Fruit fly (Drosophila melanogaster): ENCODE data around the gene betaNACtes1.

The betaNACtes1 gene

DNA sequence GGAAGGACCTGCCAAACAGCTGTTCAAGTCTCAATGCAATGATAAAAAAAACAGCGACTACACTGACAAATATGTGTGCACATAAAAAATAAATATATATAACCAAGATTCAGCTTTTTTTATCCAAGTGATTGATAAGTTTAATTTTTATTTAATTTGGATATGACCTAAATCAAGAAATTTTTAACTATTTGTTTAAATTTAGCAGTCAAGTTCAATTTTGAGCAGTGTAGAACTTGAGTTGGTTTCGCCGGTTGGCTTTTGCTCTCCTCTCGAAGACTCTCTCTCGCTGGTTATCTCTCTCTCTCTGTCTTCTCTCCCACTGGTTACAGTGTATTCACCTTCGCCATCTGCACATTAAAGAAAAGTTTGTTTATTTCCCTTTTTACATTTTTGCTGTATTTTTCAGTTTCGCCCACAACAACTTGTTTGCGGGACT, 45.6 kb upstream of the betaNACtes1 start (continued):
- TF ChIP-seq fd3F (GFP tag; optimal IDR thresholded peaks at IDR 0.05) = peak; percentile 81
- TF ChIP-seq CG4424 (GFP tag; optimal IDR thresholded peaks at IDR 0.05) = peak; percentile 91
- TF ChIP-seq dimm (GFP tag; IDR thresholded peaks at IDR 0.05) = peak; percentile 60; the same call in 1 of the 2 replicates
- peak; percentile 79 for TF ChIP-seq CG14050 (GFP tag; IDR thresholded peaks at IDR 0.05)
- peak; percentile 65 for TF ChIP-seq HLH54F (GFP tag; optimal IDR thresholded peaks at IDR 0.05)
- peak; percentile 91 for TF ChIP-seq CG18599 (GFP tag; optimal IDR thresholded peaks at IDR 0.05)
- peak; percentile 88 for TF ChIP-seq Ets65A (GFP tag)
- no peak for TF ChIP-seq tna (GFP tag; IDR thresholded peaks at IDR 0.05; ENCODE audit: partially characterized antibody)
- peak; percentile 58 for TF ChIP-seq CG10321 (GFP tag; IDR thresholded peaks at IDR 0.05)
- TF ChIP-seq CG1602 (GFP tag; optimal IDR thresholded peaks at IDR 0.05) = peak; percentile 75
- no peak for TF ChIP-seq mld (GFP tag; IDR thresholded peaks at IDR 0.05; ENCODE audit: partially characterized antibody)
- peak; percentile 27 for TF ChIP-seq CG12236 (GFP tag; optimal IDR thresholded peaks at IDR 0.05)
- TF ChIP-seq Pdp1 (GFP tag; optimal IDR thresholded peaks at IDR 0.05) = peak; percentile 74 to 77
- TF ChIP-seq cwo (GFP tag; optimal IDR thresholded peaks at IDR 0.05) = peak; percentile 86
- peak; percentile 76; the same call in 1 of the 2 replicates for TF ChIP-seq chm (GFP tag; IDR thresholded peaks at IDR 0.05)
- TF ChIP-seq CG7987 (GFP tag; optimal IDR thresholded peaks at IDR 0.05) = peak; percentile 27
- TF ChIP-seq CG15479 (GFP tag; optimal IDR thresholded peaks at IDR 0.05) = no peak
- TF ChIP-seq Nf-YB (GFP tag; optimal IDR thresholded peaks at IDR 0.05) = peak; percentile 72
- TF ChIP-seq tgo (GFP tag; IDR thresholded peaks at IDR 0.05) = peak; percentile 89
- TF ChIP-seq Tbp (GFP tag; optimal IDR thresholded peaks at IDR 0.05) = no peak
- TF ChIP-seq inv (GFP tag; IDR thresholded peaks at IDR 0.05; ENCODE audit: partially characterized antibody) = no peak
- TF ChIP-seq peb (GFP tag; IDR thresholded peaks at IDR 0.05) = peak; percentile 66
- TF ChIP-seq exex (tag; optimal IDR thresholded peaks at IDR 0.05) = peak; percentile 43
- peak; percentile 80 for TF ChIP-seq CG10462 (GFP tag; optimal IDR thresholded peaks at IDR 0.05)
- no peak for TF ChIP-seq Sin3A (optimal IDR thresholded peaks at IDR 0.05)
- TF ChIP-seq CG9437 (GFP tag; optimal IDR thresholded peaks at IDR 0.05) = peak; percentile 75
- TF ChIP-seq ranshi (GFP tag; IDR thresholded peaks at IDR 0.05) = peak; percentile 91
- peak; percentile 79 for TF ChIP-seq CG5245 (GFP tag; optimal IDR thresholded peaks at IDR 0.05)
- peak; percentile 61 for TF ChIP-seq E2f2 (GFP tag; IDR thresholded peaks at IDR 0.05)
- peak; percentile 88 for TF ChIP-seq CG12155 (GFP tag; optimal IDR thresholded peaks at IDR 0.05)
- TF ChIP-seq Med (GFP tag) = peak; percentile 94
- TF ChIP-seq Hr39 (optimal IDR thresholded peaks at IDR 0.05) = no peak
- peak; percentile 71 for TF ChIP-seq onecut (GFP tag; IDR thresholded peaks at IDR 0.05)
- TF ChIP-seq CG7357 (GFP tag; IDR thresholded peaks at IDR 0.05) = peak; percentile 72; the same call in 2 of the 3 replicates
- peak; percentile 92 for TF ChIP-seq CG2678 (tag; optimal IDR thresholded peaks at IDR 0.05)
- TF ChIP-seq CG11504 (tag; optimal IDR thresholded peaks at IDR 0.05) = peak; percentile 93
- peak; percentile 91 for TF ChIP-seq Ptx1 (GFP tag; IDR thresholded peaks at IDR 0.05)
- peak; percentile 85 for TF ChIP-seq CG10267 (tag; optimal IDR thresholded peaks at IDR 0.05)

dm6 chrX:14216844-14217243, 44.4 kb upstream of the betaNACtes1 start:
- TF ChIP-seq CG17802 (tag; optimal IDR thresholded peaks at IDR 0.05) (no peak), Hr39 (optimal IDR thresholded peaks at IDR 0.05) (no peak), CG30403 (GFP tag; optimal IDR thresholded peaks at IDR 0.05) (peak; percentile 8), Side (GFP tag; optimal IDR thresholded peaks at IDR 0.05) (no peak), Fer1 (GFP tag; optimal IDR thresholded peaks at IDR 0.05) (no peak), run (tag; optimal IDR thresholded peaks at IDR 0.05) (no peak), CG11504 (tag; optimal IDR thresholded peaks at IDR 0.05) (peak; percentile 23), CG31388 (GFP tag; optimal IDR thresholded peaks at IDR 0.05) (no peak), Fer3 (tag; optimal IDR thresholded peaks at IDR 0.05) (no peak), Sox102F (GFP tag; optimal IDR thresholded peaks at IDR 0.05) (peak; percentile 12), wor (GFP tag; IDR thresholded peaks at IDR 0.05) (no peak), BEAF-32 (GFP tag; optimal IDR thresholded peaks at IDR 0.05) (no peak), HmgZ (tag; optimal IDR thresholded peaks at IDR 0.05) (no peak), bigmax (GFP tag; optimal IDR thresholded peaks at IDR 0.05) (no peak), PHDP (tag; optimal IDR thresholded peaks at IDR 0.05) (no peak), CG3407 (GFP tag; optimal IDR thresholded peaks at IDR 0.05) (no peak), Lim3 (GFP tag; IDR thresholded peaks at IDR 0.05) (no peak)

Data from whole organism, embryonic.